Fruit fly (Drosophila melanogaster) whole organism, embryonic: Measurements from ENCODE around the gene Rfx.

Experiments
- Asciz ChIP-seq: fragments of 200-800 bp; sonication (Bioruptor generic); optimal IDR thresholded peaks from 2 replicates; lab custom pipeline; 2017; ENCODE audit warnings: missing biosample characterization, mild to moderate bottlenecking, missing genetic modification characterization, missing genetic modification reagents
- Bdp1 ChIP-seq: fragments of 200-800 bp; sonication (Bioruptor generic); optimal IDR thresholded peaks from 3 replicates; lab custom pipeline; 2016; ENCODE audit warnings: missing biosample characterization, missing genetic modification characterization
- CG11695 ChIP-seq: fragments of 200-800 bp; sonication (Bioruptor generic); IDR thresholded peaks from 3 replicates; pipeline ENCODE4 v1.3.6; 2022; ENCODE audit warnings: missing biosample characterization, missing genetic modification characterization
- CG1233 ChIP-seq: fragments of 200-800 bp; sonication (Bioruptor generic); optimal IDR thresholded peaks from 4 replicates; lab custom pipeline; 2018; ENCODE audit warnings: missing biosample characterization, mild to moderate bottlenecking, missing genetic modification characterization
- CG13287 ChIP-seq: fragments of 200-800 bp; sonication (Bioruptor generic); IDR thresholded peaks from 2 replicates; pipeline ENCODE4 v1.3.6; 2022; ENCODE audit warnings: missing biosample characterization, missing genetic modification characterization; ENCODE audit not compliant: partially characterized antibody
- CG16815 ChIP-seq: fragments of 200-800 bp; sonication (Bioruptor generic); optimal IDR thresholded peaks from 3 replicates; lab custom pipeline; 2017; ENCODE audit warnings: missing biosample characterization, mild to moderate bottlenecking, missing genetic modification characterization
- CG2116 ChIP-seq: fragments of 200-800 bp; sonication (Bioruptor generic); optimal IDR thresholded peaks from 3 replicates; lab custom pipeline; 2018; ENCODE audit warnings: missing biosample characterization, mild to moderate bottlenecking, missing genetic modification characterization
- CG32767 ChIP-seq: fragments of 200-800 bp; sonication (Bioruptor generic); IDR thresholded peaks from 2 replicates; pipeline ENCODE4 v1.3.6; 2022; ENCODE audit warnings: missing biosample characterization, missing genetic modification characterization
- CG32772 ChIP-seq: fragments of 200-800 bp; sonication (Bioruptor generic); IDR thresholded peaks from 2 replicates; pipeline ENCODE4 v1.3.6; 2022; ENCODE audit warnings: missing biosample characterization, missing genetic modification characterization
- CG3281 ChIP-seq: fragments of 200-800 bp; sonication (Bioruptor generic); optimal IDR thresholded peaks from 3 replicates; lab custom pipeline; 2017; ENCODE audit warnings: missing biosample characterization, mild to moderate bottlenecking, missing genetic modification characterization
- CG3407 ChIP-seq: fragments of 200-800 bp; sonication (Bioruptor generic); optimal IDR thresholded peaks from 2 replicates; lab custom pipeline; 2018; ENCODE audit warnings: missing biosample characterization, mild to moderate bottlenecking, missing genetic modification characterization
- CG4617 ChIP-seq: fragments of 200-800 bp; sonication (Bioruptor generic); optimal IDR thresholded peaks from 3 replicates; lab custom pipeline; 2016; ENCODE audit warnings: missing biosample characterization, missing genetic modification characterization, borderline replicate concordance
- CG6791 ChIP-seq: fragments of 200-800 bp; sonication (Bioruptor generic); IDR thresholded peaks from 3 replicates; pipeline ENCODE4 v1.3.6; 2022; ENCODE audit warnings: missing biosample characterization, missing genetic modification characterization; ENCODE audit not compliant: partially characterized antibody
- CG7839 ChIP-seq: fragments of 200-800 bp; sonication (Bioruptor generic); optimal IDR thresholded peaks from 3 replicates; lab custom pipeline; 2018; ENCODE audit warnings: missing biosample characterization, mild to moderate bottlenecking, missing genetic modification characterization, moderate library complexity
- CG8290 ChIP-seq, 3 experiments: fragments of 200-800 bp; sonication (Bioruptor generic); optimal IDR thresholded peaks; 2 replicates each; lab custom pipeline; 2016 to 2019; ENCODE audit warnings: missing biosample characterization in 3 of 3, missing genetic modification characterization in 3 of 3, mild to moderate bottlenecking in 2 of 3, moderate library complexity in 1 of 3
- CG9876 ChIP-seq: fragments of 200-800 bp; sonication (Bioruptor generic); optimal IDR thresholded peaks from 2 replicates; lab custom pipeline; 2016; ENCODE audit warnings: missing biosample characterization, missing genetic modification characterization
- Doc3 ChIP-seq: fragments of 200-800 bp; sonication (Bioruptor generic); IDR thresholded peaks from 3 replicates; pipeline ENCODE4 v1.3.6; 2022; ENCODE audit warnings: missing biosample characterization, missing genetic modification characterization; ENCODE audit not compliant: partially characterized antibody
- Dref ChIP-seq: fragments of 200-800 bp; sonication (Bioruptor generic); IDR thresholded peaks from 2 replicates; pipeline ENCODE4 v1.3.6; 2022; ENCODE audit warnings: missing biosample characterization, missing genetic modification characterization
- Ets65A ChIP-seq: fragments of 200-800 bp; sonication (Bioruptor generic); peaks from one replicate; lab custom pipeline; 2016; ENCODE audit warnings: missing biosample characterization, missing genetic modification characterization
- Fer1 ChIP-seq: fragments of 200-800 bp; sonication (Bioruptor generic); optimal IDR thresholded peaks from 2 replicates; lab custom pipeline; 2017; ENCODE audit warnings: missing biosample characterization, mild to moderate bottlenecking, missing genetic modification characterization
- Gug ChIP-seq: fragments of 200-800 bp; sonication (Bioruptor generic); IDR thresholded peaks from 4 replicates; pipeline ENCODE4 v1.3.6; 2022; ENCODE audit warnings: missing biosample characterization, missing genetic modification characterization
- HLH3B ChIP-seq: fragments of 200-800 bp; sonication (Bioruptor generic); IDR thresholded peaks from 2 replicates; pipeline ENCODE4 v1.3.6; 2022; ENCODE audit warnings: missing biosample characterization, missing genetic modification characterization
- Max ChIP-seq: fragments of 200-800 bp; sonication (Bioruptor generic); optimal IDR thresholded peaks from 2 replicates; lab custom pipeline; 2016; ENCODE audit warnings: missing biosample characterization, mild to moderate bottlenecking, missing genetic modification characterization
- Rfx ChIP-seq: fragments of 200-800 bp; sonication (Bioruptor generic); IDR thresholded peaks from 2 replicates; pipeline ENCODE4 v1.3.6; 2022; ENCODE audit warnings: missing biosample characterization, missing genetic modification characterization
- Scr ChIP-seq: fragments of 200-800 bp; sonication (Bioruptor generic); IDR thresholded peaks from 2 replicates; pipeline ENCODE4 v1.3.6; 2022; ENCODE audit warnings: missing biosample characterization, missing genetic modification characterization; ENCODE audit not compliant: partially characterized antibody
- Spps ChIP-seq: fragments of 200-800 bp; sonication (Bioruptor generic); optimal IDR thresholded peaks from 2 replicates; lab custom pipeline; 2018; ENCODE audit warnings: missing biosample characterization, mild to moderate bottlenecking, missing genetic modification characterization
- TFAM ChIP-seq: fragments of 200-800 bp; sonication (Bioruptor generic); optimal IDR thresholded peaks from 2 replicates; lab custom pipeline; 2017; ENCODE audit warnings: missing biosample characterization, missing genetic modification characterization, inconsistent platforms
- ato ChIP-seq: fragments of 200-800 bp; sonication (Bioruptor generic); IDR thresholded peaks from 2 replicates; pipeline ENCODE4 v1.3.6; 2022; ENCODE audit warnings: missing biosample characterization, missing genetic modification characterization; ENCODE audit not compliant: partially characterized antibody
- az2 ChIP-seq: fragments of 200-800 bp; sonication (Bioruptor generic); optimal IDR thresholded peaks from 3 replicates; lab custom pipeline; 2016; ENCODE audit warnings: missing biosample characterization, missing genetic modification characterization
- chif ChIP-seq, 2 experiments: fragments of 200-800 bp; sonication (Bioruptor generic); optimal IDR thresholded peaks; 3 replicates each; lab custom pipeline; 2016; ENCODE audit warnings: missing biosample characterization in 2 of 2, missing genetic modification characterization in 2 of 2
- chinmo ChIP-seq: fragments of 200-800 bp; sonication (Bioruptor generic); IDR thresholded peaks from 4 replicates; pipeline ENCODE4 v1.3.6; 2022; ENCODE audit warnings: missing biosample characterization, missing genetic modification characterization; ENCODE audit not compliant: partially characterized antibody
- da ChIP-seq: fragments of 200-800 bp; sonication (Bioruptor generic); optimal IDR thresholded peaks from 2 replicates; lab custom pipeline; 2016; ENCODE audit warnings: missing biosample characterization, missing genetic modification characterization
- dysf ChIP-seq: fragments of 200-800 bp; sonication (Bioruptor generic); IDR thresholded peaks from 3 replicates; pipeline ENCODE4 v1.3.6; 2022; ENCODE audit warnings: missing biosample characterization, missing genetic modification characterization
- fd64A ChIP-seq: fragments of 200-800 bp; sonication (Bioruptor generic); optimal IDR thresholded peaks from 3 replicates; lab custom pipeline; 2018; ENCODE audit warnings: missing biosample characterization, mild to moderate bottlenecking, missing genetic modification characterization
- gsb ChIP-seq: fragments of 200-800 bp; sonication (Bioruptor generic); IDR thresholded peaks from 2 replicates; pipeline ENCODE4 v1.3.6; 2022; ENCODE audit warnings: missing biosample characterization, missing genetic modification characterization
- inv ChIP-seq: fragments of 200-800 bp; sonication (Bioruptor generic); IDR thresholded peaks from 2 replicates; pipeline ENCODE4 v1.3.6; 2022; ENCODE audit warnings: missing biosample characterization, missing genetic modification characterization; ENCODE audit not compliant: partially characterized antibody
- jigr1 ChIP-seq: fragments of 200-800 bp; sonication (Bioruptor generic); IDR thresholded peaks from 3 replicates; pipeline ENCODE4 v1.3.6; 2022; ENCODE audit warnings: missing biosample characterization, missing genetic modification characterization
- knrl ChIP-seq: fragments of 200-800 bp; sonication (Bioruptor generic); IDR thresholded peaks from 3 replicates; pipeline ENCODE4 v1.3.6; 2022; ENCODE audit warnings: missing biosample characterization, missing genetic modification characterization; ENCODE audit not compliant: partially characterized antibody
- pb ChIP-seq: fragments of 200-800 bp; sonication (Bioruptor generic); optimal IDR thresholded peaks from 3 replicates; lab custom pipeline; 2016; ENCODE audit warnings: missing biosample characterization, missing genetic modification characterization
- pita ChIP-seq: fragments of 200-800 bp; sonication (Bioruptor generic); optimal IDR thresholded peaks from 2 replicates; lab custom pipeline; 2017; ENCODE audit warnings: missing biosample characterization, mild to moderate bottlenecking, missing genetic modification characterization
- pzg ChIP-seq: fragments of 200-800 bp; sonication (Bioruptor generic); optimal IDR thresholded peaks from 3 replicates; lab custom pipeline; 2018; ENCODE audit warnings: missing biosample characterization, mild to moderate bottlenecking, missing genetic modification characterization, moderate library complexity
- shn ChIP-seq: fragments of 200-800 bp; sonication (Bioruptor generic); optimal IDR thresholded peaks from 3 replicates; lab custom pipeline; 2016; ENCODE audit warnings: missing biosample characterization, missing genetic modification characterization
- sisA ChIP-seq: fragments of 200-800 bp; sonication (Bioruptor generic); IDR thresholded peaks from 2 replicates; pipeline ENCODE4 v1.3.6; 2022; ENCODE audit warnings: missing biosample characterization, missing genetic modification characterization
- sna ChIP-seq: fragments of 200-800 bp; sonication (Bioruptor generic); IDR thresholded peaks from 2 replicates; pipeline ENCODE4 v1.3.6; 2022; ENCODE audit warnings: missing biosample characterization, missing genetic modification characterization; ENCODE audit not compliant: partially characterized antibody
- sr ChIP-seq: fragments of 200-800 bp; sonication (Bioruptor generic); IDR thresholded peaks from 3 replicates; pipeline ENCODE4 v1.3.6; 2022; ENCODE audit warnings: missing biosample characterization, missing genetic modification characterization
- stwl ChIP-seq: fragments of 200-800 bp; sonication (Bioruptor generic); optimal IDR thresholded peaks from 3 replicates; lab custom pipeline; 2018; ENCODE audit warnings: missing biosample characterization, mild to moderate bottlenecking, missing genetic modification characterization, moderate library complexity
- tna ChIP-seq: fragments of 200-800 bp; sonication (Bioruptor generic); IDR thresholded peaks from 2 replicates; pipeline ENCODE4 v1.3.6; 2022; ENCODE audit warnings: missing biosample characterization, missing genetic modification characterization; ENCODE audit not compliant: partially characterized antibody
- toy ChIP-seq: fragments of 200-800 bp; sonication (Bioruptor generic); IDR thresholded peaks from 2 replicates; pipeline ENCODE4 v1.3.6; 2022; ENCODE audit warnings: missing biosample characterization, missing genetic modification characterization
- wdn ChIP-seq: fragments of 200-800 bp; sonication (Bioruptor generic); IDR thresholded peaks from 2 replicates; pipeline ENCODE4 v1.3.6; 2022; ENCODE audit warnings: missing biosample characterization, missing genetic modification characterization

Gene Rfx

DNA sequence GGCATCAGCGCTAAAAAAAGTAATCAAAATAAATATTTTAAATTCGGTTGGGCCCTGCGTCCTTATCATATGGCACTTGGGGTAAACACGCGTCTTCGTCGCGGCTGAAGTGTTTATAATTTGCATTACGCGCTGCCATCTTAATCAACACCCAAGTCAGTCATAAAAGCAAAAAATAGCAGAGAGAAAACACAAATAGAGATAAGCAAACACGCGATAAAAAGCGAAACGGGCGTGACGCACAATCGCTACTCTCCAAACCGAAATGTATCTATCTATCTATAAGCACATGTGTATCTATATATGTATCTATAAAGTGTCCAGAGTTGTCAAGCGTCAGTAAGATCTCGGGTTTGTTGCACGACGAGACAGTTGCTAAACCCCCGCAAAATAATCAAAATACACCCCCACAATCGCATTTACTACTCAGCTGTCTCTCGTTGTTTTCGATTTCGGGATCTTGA lies 13.1 kb upstream of the Rfx start (continued):
- TF ChIP-seq knrl (GFP tag; lab: Robert Waterston, UW) (no peak), CG16815 (GFP tag; lab: Kevin White, UChicago) (no peak), Max (GFP tag; lab: Kevin White, UChicago) (peak; percentile 4), Asciz (GFP tag; lab: Kevin White, UChicago) (peak; percentile 43), CG11695 (GFP tag; lab: Robert Waterston, UW) (no peak), TFAM (no peak), CG32772 (GFP tag; lab: Robert Waterston, UW) (no peak), CG6791 (no peak), dysf (GFP tag; lab: Robert Waterston, UW) (no peak), toy (GFP tag; lab: Robert Waterston, UW) (no peak), fd64A (peak; percentile 26), CG9876 (no peak), shn (GFP tag; lab: Kevin White, UChicago) (no peak), az2 (GFP tag; lab: Kevin White, UChicago) (no peak), CG4617 (GFP tag; lab: Kevin White, UChicago) (no peak), CG3407 (GFP tag; lab: Kevin White, UChicago) (no peak), CG7839 (tag; lab: Kevin White, UChicago) (no peak), pita (GFP tag; lab: Kevin White, UChicago) (no peak), sisA (GFP tag; lab: Robert Waterston, UW) (no peak)

DNA sequence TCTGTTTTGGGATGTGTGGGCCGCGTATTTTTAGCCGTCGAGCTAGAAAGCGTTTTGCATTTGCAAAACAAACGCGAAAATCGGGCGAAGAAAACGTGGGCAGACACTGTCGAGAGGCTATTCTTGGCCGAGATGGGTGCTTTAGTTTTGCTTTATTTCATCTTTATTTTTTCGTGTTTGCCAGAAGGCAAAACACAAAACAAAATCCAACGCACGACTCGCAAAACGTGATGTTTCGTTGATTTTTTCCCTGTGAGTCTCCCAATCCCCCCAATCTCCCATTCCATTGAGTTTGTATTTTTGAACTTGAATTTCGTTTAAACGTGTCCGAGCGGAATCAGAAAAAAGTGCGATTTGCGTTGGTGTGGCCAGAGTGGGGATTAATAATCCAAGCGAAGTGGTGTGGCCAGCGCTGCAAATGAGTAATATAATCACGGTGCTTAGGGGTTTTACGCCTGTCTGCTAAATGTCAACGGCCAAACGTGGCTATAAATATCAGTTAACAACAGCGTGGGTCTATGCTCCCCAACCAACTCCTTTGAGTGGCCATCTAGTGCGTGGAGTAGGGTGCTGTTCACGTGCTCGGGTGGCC lies 12.1 kb upstream of the Rfx start:
- TF ChIP-seq pb (GFP tag; lab: Kevin White, UChicago) (no peak), sr (GFP tag; lab: Robert Waterston, UW) (peak; percentile 69), Rfx (GFP tag; lab: Robert Waterston, UW) (no peak), stwl (peak; percentile 83), Fer1 (GFP tag; lab: Kevin White, UChicago) (no peak), CG13287 (GFP tag; lab: Robert Waterston, UW) (peak; percentile 56; the same call in 1 of the 2 replicates), Spps (tag; lab: Kevin White, UChicago) (no peak), HLH3B (GFP tag; lab: Robert Waterston, UW) (no peak), sna (GFP tag; lab: Robert Waterston, UW) (no peak), Bdp1 (no peak), CG8290 (GFP tag; optimal IDR thresholded peaks at IDR 0.05; lab: Kevin White, UChicago) (no peak), CG8290 (tag; optimal IDR thresholded peaks at IDR 0.05; lab: Kevin White, UChicago) (peak in 1 of 2 experiments; percentile 1), CG1233 (GFP tag; lab: Kevin White, UChicago) (no peak), Gug (GFP tag; lab: Robert Waterston, UW) (no peak), CG3281 (GFP tag; lab: Kevin White, UChicago) (no peak), tna (no peak), gsb (GFP tag; lab: Robert Waterston, UW) (no peak), pzg (GFP tag; lab: Kevin White, UChicago) (no peak), inv (GFP tag; lab: Robert Waterston, UW) (0 out of 2 replicates have a peak, but pooled peaks have one; percentile 9), Doc3 (GFP tag; lab: Robert Waterston, UW) (0 out of 3 replicates have a peak, but pooled peaks have one; percentile 31), ato (GFP tag; lab: Robert Waterston, UW) (peak; percentile 36; the same call in 1 of the 2 replicates), jigr1 (GFP tag; lab: Robert Waterston, UW) (no peak), CG32767 (GFP tag; lab: Robert Waterston, UW) (no peak), da (no peak), chif (GFP tag; optimal IDR thresholded peaks at IDR 0.05; lab: Kevin White, UChicago) (no peak), Ets65A (GFP tag; lab: Kevin White, UChicago) (peak; percentile 46), wdn (GFP tag; lab: Robert Waterston, UW) (no peak), CG2116 (no peak), Dref (GFP tag; lab: Robert Waterston, UW) (no peak), Scr (no peak), chinmo (GFP tag; lab: Robert Waterston, UW) (0 out of 4 replicates have a peak, but pooled peaks have one; percentile 46)
